Worm (Caenorhabditis elegans) whole organism, early embryonic: Measurements from ENCODE around the gene test-1.

Experiments
- B0310.2 ChIP-seq: sonication (generic microtip); optimal IDR thresholded peaks from 2 replicates; lab custom pipeline; 2016; ENCODE audit warnings: mild to moderate bottlenecking, missing genetic modification characterization, missing compliant biosample characterization
- aly-1 ChIP-seq: sonication (generic microtip); optimal IDR thresholded peaks from 2 replicates; lab custom pipeline; 2016; ENCODE audit warnings: missing genetic modification characterization, missing compliant biosample characterization
- ama-1 ChIP-seq: fragments of 150-350 bp; optimal IDR thresholded peaks from 2 replicates; lab custom pipeline; 2014
- ceh-13 ChIP-seq: fragments of 200-800 bp; sonication (Bioruptor generic); optimal IDR thresholded peaks from 2 replicates; lab custom pipeline; 2018; ENCODE audit warnings: mild to moderate bottlenecking, missing genetic modification characterization, missing compliant biosample characterization
- ceh-36 ChIP-seq: sonication (generic microtip); optimal IDR thresholded peaks from 2 replicates; lab custom pipeline; 2016; ENCODE audit warnings: missing genetic modification characterization, inconsistent platforms, missing compliant biosample characterization
- flt-1 ChIP-seq: fragments of 200-800 bp; sonication (Bioruptor generic); IDR thresholded peaks from 2 replicates; pipeline ENCODE4 v1.3.6; 2022; ENCODE audit warnings: missing genetic modification characterization, missing compliant biosample characterization
- hmbx-1 ChIP-seq: sonication (generic microtip); optimal IDR thresholded peaks from 2 replicates; lab custom pipeline; 2016; ENCODE audit warnings: mild to moderate bottlenecking, missing genetic modification characterization, missing compliant biosample characterization
- hmg-4 ChIP-seq: fragments of 200-800 bp; sonication (Bioruptor generic); optimal IDR thresholded peaks from 2 replicates; lab custom pipeline; 2018; ENCODE audit warnings: mild to moderate bottlenecking, missing genetic modification characterization, missing compliant biosample characterization
- pes-1 ChIP-seq: fragments of 200-800 bp; sonication (Bioruptor generic); IDR thresholded peaks from 2 replicates; pipeline ENCODE4 v1.3.6; 2022; ENCODE audit warnings: missing genetic modification reagents, missing genetic modification characterization, missing compliant biosample characterization
- scrt-1 ChIP-seq: fragments of 200-800 bp; sonication (Bioruptor generic); IDR thresholded peaks from 2 replicates; pipeline ENCODE4 v1.3.6; 2022; ENCODE audit warnings: missing genetic modification characterization, missing compliant biosample characterization
- sea-1 ChIP-seq: fragments of 200-800 bp; sonication (Bioruptor generic); conservative IDR thresholded peaks from 2 replicates; pipeline ENCODE4 v1.3.6; 2022; ENCODE audit warnings: missing genetic modification characterization, missing compliant biosample characterization
- tbx-37 ChIP-seq: fragments of 200-800 bp; sonication (Bioruptor generic); conservative IDR thresholded peaks from 2 replicates; pipeline ENCODE4 v1.3.6; 2022; ENCODE audit warnings: missing genetic modification reagents, missing genetic modification characterization, missing compliant biosample characterization

- TF ChIP-seq B0310.2 (tag; lab: Kevin White, UChicago) (no peak), ama-1 (no peak), hmbx-1 (tag; lab: Kevin White, UChicago) (no peak), aly-1 (tag; lab: Kevin White, UChicago) (no peak), flt-1 (GFP tag; lab: Robert Waterston, UW) (no peak), scrt-1 (GFP tag; lab: Robert Waterston, UW) (no peak), sea-1 (GFP tag; lab: Robert Waterston, UW) (no peak), hmg-4 (GFP tag; lab: Kevin White, UChicago) (no peak), tbx-37 (GFP tag; lab: Robert Waterston, UW) (no peak), pes-1 (GFP tag; lab: Robert Waterston, UW) (no peak), ceh-13 (GFP tag; lab: Kevin White, UChicago) (no peak), ceh-36 (tag; lab: Kevin White, UChicago) (no peak)
These were observed 37.0 kb upstream of the test-1 start, which contains the start of gene C23H5.11 for ce11 chrIV:2099771-2100170.
